Worm (Caenorhabditis elegans) whole organism, early embryonic: ENCODE results near the gene F15E6.4.

Experiments
- F13C5.2 ChIP-seq: sonication (generic microtip); optimal IDR thresholded peaks from 2 replicates; lab custom pipeline; 2017; ENCODE audit warnings: mild to moderate bottlenecking, missing genetic modification characterization, inconsistent platforms, missing compliant biosample characterization
- ama-1 ChIP-seq: fragments of 150-350 bp; optimal IDR thresholded peaks from 2 replicates; lab custom pipeline; 2014
- ceh-13 ChIP-seq: fragments of 200-800 bp; sonication (Bioruptor generic); optimal IDR thresholded peaks from 2 replicates; lab custom pipeline; 2018; ENCODE audit warnings: mild to moderate bottlenecking, missing genetic modification characterization, missing compliant biosample characterization
- ceh-36 ChIP-seq: sonication (generic microtip); optimal IDR thresholded peaks from 2 replicates; lab custom pipeline; 2016; ENCODE audit warnings: missing genetic modification characterization, inconsistent platforms, missing compliant biosample characterization
- ets-7 ChIP-seq: sonication (generic microtip); optimal IDR thresholded peaks from 2 replicates; lab custom pipeline; 2016; ENCODE audit warnings: missing genotype, missing genetic modification characterization, missing compliant biosample characterization
- flt-1 ChIP-seq: fragments of 200-800 bp; sonication (Bioruptor generic); IDR thresholded peaks from 2 replicates; pipeline ENCODE4 v1.3.6; 2022; ENCODE audit warnings: missing genetic modification characterization, missing compliant biosample characterization
- hmbx-1 ChIP-seq: sonication (generic microtip); optimal IDR thresholded peaks from 2 replicates; lab custom pipeline; 2016; ENCODE audit warnings: mild to moderate bottlenecking, missing genetic modification characterization, missing compliant biosample characterization
- hmg-4 ChIP-seq: fragments of 200-800 bp; sonication (Bioruptor generic); optimal IDR thresholded peaks from 2 replicates; lab custom pipeline; 2018; ENCODE audit warnings: mild to moderate bottlenecking, missing genetic modification characterization, missing compliant biosample characterization
- sea-1 ChIP-seq: fragments of 200-800 bp; sonication (Bioruptor generic); conservative IDR thresholded peaks from 2 replicates; pipeline ENCODE4 v1.3.6; 2022; ENCODE audit warnings: missing genetic modification characterization, missing compliant biosample characterization
- tra-4 ChIP-seq: sonication (generic microtip); optimal IDR thresholded peaks from 2 replicates; lab custom pipeline; 2017; ENCODE audit warnings: missing genetic modification characterization, missing compliant biosample characterization

DNA sequence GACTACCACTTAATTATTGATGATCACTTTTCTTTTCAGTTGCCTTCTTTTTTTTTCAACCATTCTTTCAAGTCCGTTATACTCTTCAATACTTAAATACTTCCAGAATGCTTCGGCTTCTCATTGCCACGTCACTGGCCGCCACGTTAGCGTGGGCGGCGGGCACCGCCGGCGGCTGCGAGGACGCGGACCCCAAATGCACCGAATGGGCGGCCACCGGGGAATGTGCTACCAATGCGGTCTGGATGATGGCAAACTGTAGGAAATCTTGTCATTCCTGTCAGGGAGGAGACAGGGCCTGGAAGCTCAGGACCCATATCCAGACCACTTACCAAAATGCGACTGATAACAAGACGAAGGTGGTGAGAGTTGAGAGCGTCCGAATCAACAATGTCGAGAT lies 9.9 kb downstream of the F15E6.4 start, which contains the start of gene lgc-22:
- TF ChIP-seq tra-4 (tag; lab: Kevin White, UChicago) (no peak), ama-1 (lab: Kevin White, UChicago) (no peak), hmbx-1 (tag; lab: Kevin White, UChicago) (no peak), ceh-36 (tag; lab: Kevin White, UChicago) (no peak), ceh-13 (no peak), ets-7 (no peak), flt-1 (GFP tag; lab: Robert Waterston, UW) (no peak), sea-1 (no peak), hmg-4 (no peak), F13C5.2 (tag; lab: Kevin White, UChicago) (no peak)
